Worm (Caenorhabditis elegans) whole organism, early embryonic: Measurements from ENCODE around the gene ZK1251.3.

Source experiments
- B0310.2 ChIP-seq: sonication (generic microtip); optimal IDR thresholded peaks from 2 replicates; lab custom pipeline; 2016; ENCODE audit warnings: mild to moderate bottlenecking, missing genetic modification characterization, missing compliant biosample characterization
- aly-1 ChIP-seq: sonication (generic microtip); optimal IDR thresholded peaks from 2 replicates; lab custom pipeline; 2016; ENCODE audit warnings: missing genetic modification characterization, missing compliant biosample characterization
- ama-1 ChIP-seq: fragments of 150-350 bp; optimal IDR thresholded peaks from 2 replicates; lab custom pipeline; 2014
- ceh-13 ChIP-seq: fragments of 200-800 bp; sonication (Bioruptor generic); optimal IDR thresholded peaks from 2 replicates; lab custom pipeline; 2018; ENCODE audit warnings: mild to moderate bottlenecking, missing genetic modification characterization, missing compliant biosample characterization
- ceh-36 ChIP-seq: sonication (generic microtip); optimal IDR thresholded peaks from 2 replicates; lab custom pipeline; 2016; ENCODE audit warnings: missing genetic modification characterization, inconsistent platforms, missing compliant biosample characterization
- flt-1 ChIP-seq: fragments of 200-800 bp; sonication (Bioruptor generic); IDR thresholded peaks from 2 replicates; pipeline ENCODE4 v1.3.6; 2022; ENCODE audit warnings: missing genetic modification characterization, missing compliant biosample characterization
- hmbx-1 ChIP-seq: sonication (generic microtip); optimal IDR thresholded peaks from 2 replicates; lab custom pipeline; 2016; ENCODE audit warnings: mild to moderate bottlenecking, missing genetic modification characterization, missing compliant biosample characterization
- pes-1 ChIP-seq: fragments of 200-800 bp; sonication (Bioruptor generic); IDR thresholded peaks from 2 replicates; pipeline ENCODE4 v1.3.6; 2022; ENCODE audit warnings: missing genetic modification reagents, missing genetic modification characterization, missing compliant biosample characterization
- scrt-1 ChIP-seq: fragments of 200-800 bp; sonication (Bioruptor generic); IDR thresholded peaks from 2 replicates; pipeline ENCODE4 v1.3.6; 2022; ENCODE audit warnings: missing genetic modification characterization, missing compliant biosample characterization
- sea-1 ChIP-seq: fragments of 200-800 bp; sonication (Bioruptor generic); conservative IDR thresholded peaks from 2 replicates; pipeline ENCODE4 v1.3.6; 2022; ENCODE audit warnings: missing genetic modification characterization, missing compliant biosample characterization
- tbx-11 ChIP-seq: fragments of 200-800 bp; sonication (Bioruptor generic); IDR thresholded peaks from 2 replicates; pipeline ENCODE4 v1.3.6; 2022; ENCODE audit warnings: missing genetic modification characterization, missing compliant biosample characterization
- tbx-37 ChIP-seq: fragments of 200-800 bp; sonication (Bioruptor generic); conservative IDR thresholded peaks from 2 replicates; pipeline ENCODE4 v1.3.6; 2022; ENCODE audit warnings: missing genetic modification reagents, missing genetic modification characterization, missing compliant biosample characterization

DNA sequence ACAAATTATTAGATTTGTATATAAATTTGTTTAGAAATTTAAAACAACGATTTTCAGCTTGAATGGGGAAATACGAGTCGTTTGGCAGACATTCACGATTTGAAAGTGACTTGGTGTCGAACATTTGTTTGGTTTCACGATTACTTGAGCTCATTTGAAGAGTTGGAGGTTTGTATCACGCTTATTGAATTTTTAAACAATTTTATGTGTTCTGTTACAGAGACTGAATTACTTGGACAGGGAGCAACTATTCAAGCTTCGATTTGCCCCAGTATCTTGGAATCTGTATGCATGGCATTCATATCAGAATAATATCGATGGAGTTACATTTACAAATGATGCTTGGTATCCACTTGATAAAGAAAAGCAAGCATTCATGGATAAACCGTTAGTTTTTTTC lies 43.8 kb downstream of the ZK1251.3 start:
- TF ChIP-seq ama-1 (lab: Kevin White, UChicago) (no peak), scrt-1 (GFP tag; lab: Robert Waterston, UW) (no peak), B0310.2 (no peak), flt-1 (GFP tag; lab: Robert Waterston, UW) (no peak), tbx-37 (GFP tag; lab: Robert Waterston, UW) (no peak), pes-1 (GFP tag; lab: Robert Waterston, UW) (no peak), tbx-11 (GFP tag; lab: Robert Waterston, UW) (no peak), ceh-13 (GFP tag; lab: Kevin White, UChicago) (no peak), sea-1 (GFP tag; lab: Robert Waterston, UW) (no peak), ceh-36 (tag; lab: Kevin White, UChicago) (no peak), hmbx-1 (tag; lab: Kevin White, UChicago) (no peak), aly-1 (tag; lab: Kevin White, UChicago) (no peak)
